Worm (Caenorhabditis elegans): Measurements from ENCODE around the gene F10D7.5.

- TF ChIP-seq Y22D7AL.16 (tag; optimal IDR thresholded peaks at IDR 0.05) = no peak
- TF ChIP-seq nhr-11 (tag; optimal IDR thresholded peaks at IDR 0.05) = no peak
- TF ChIP-seq fkh-10 (GFP tag; optimal IDR thresholded peaks at IDR 0.05) = no peak
- no peak for TF ChIP-seq sox-4 (tag; optimal IDR thresholded peaks at IDR 0.05)
- TF ChIP-seq fax-1 (tag; optimal IDR thresholded peaks at IDR 0.05) = no peak
- no peak for TF ChIP-seq pha-4 (tag; optimal IDR thresholded peaks at IDR 0.05)
- no peak for TF ChIP-seq C38D4.7 (GFP tag; optimal IDR thresholded peaks at IDR 0.05)
- TF ChIP-seq dmd-4 (tag; optimal IDR thresholded peaks at IDR 0.05; ENCODE audit: borderline replicate concordance) = no peak
These were observed 52.5 kb downstream of the F10D7.5 start for ce11 chrX:17338944-17339343.
